Worm (Caenorhabditis elegans) whole organism, L1 larva: ENCODE data around the gene lido-13.

Experiments used
- C16A3.4 ChIP-seq: fragments of 150-350 bp; optimal IDR thresholded peaks from 2 replicates; lab custom pipeline; 2014; ENCODE audit warnings: missing biosample characterization, missing genetic modification characterization
- C34B4.2 ChIP-seq: sonication (generic microtip); optimal IDR thresholded peaks from 2 replicates; lab custom pipeline; 2017; ENCODE audit warnings: mild to moderate bottlenecking, missing genetic modification characterization, missing compliant biosample characterization
- F16B12.6 ChIP-seq: fragments of 150-350 bp; optimal IDR thresholded peaks from 2 replicates; lab custom pipeline; 2014; ENCODE audit warnings: missing biosample characterization, missing genetic modification characterization
- aha-1 ChIP-seq: fragments of 150-350 bp; optimal IDR thresholded peaks from 2 replicates; lab custom pipeline; 2014; ENCODE audit warnings: missing biosample characterization, missing genetic modification characterization
- aly-2 ChIP-seq: fragments of 150-350 bp; optimal IDR thresholded peaks from 2 replicates; lab custom pipeline; 2014; ENCODE audit warnings: missing biosample characterization, missing genetic modification characterization
- ama-1 ChIP-seq: fragments of 150-350 bp; optimal IDR thresholded peaks from 2 replicates; lab custom pipeline; 2014
- ceh-63 ChIP-seq: fragments of 200-800 bp; sonication (Bioruptor generic); optimal IDR thresholded peaks from 2 replicates; lab custom pipeline; 2018; ENCODE audit warnings: mild to moderate bottlenecking, missing genetic modification characterization, missing compliant biosample characterization
- ceh-82 ChIP-seq, 3 experiments: fragments of 150-350 bp in 1 of 3; sonication (generic microtip) in 2 of 3; optimal IDR thresholded peaks; 2 replicates each; lab custom pipeline; 2014 to 2017; ENCODE audit warnings: missing biosample characterization in 3 of 3, missing genetic modification characterization in 3 of 3
- ces-1 ChIP-seq: fragments of 150-350 bp; optimal IDR thresholded peaks from 2 replicates; lab custom pipeline; 2014; ENCODE audit warnings: missing biosample characterization, missing genetic modification reagents, missing genetic modification characterization
- dpl-1 ChIP-seq, 3 experiments: fragments of 150-350 bp in 2 of 3; sonication (generic microtip) in 1 of 3; optimal IDR thresholded peaks; 2 replicates each; lab custom pipeline; 2014 to 2017; ENCODE audit warnings: missing biosample characterization in 3 of 3, missing genetic modification characterization in 3 of 3, missing genetic modification reagents in 3 of 3
- dsc-1 ChIP-seq: sonication (generic microtip); optimal IDR thresholded peaks from 2 replicates; lab custom pipeline; 2016; ENCODE audit warnings: mild to moderate bottlenecking, missing genetic modification characterization, missing compliant biosample characterization
- efl-1 ChIP-seq, 4 experiments: fragments of 150-350 bp; optimal IDR thresholded peaks in 3 of 4; peaks in 1 of 4; 1 replicate in 1 of 4; 2 replicates in 3 of 4; lab custom pipeline; 2014; ENCODE audit warnings: missing biosample characterization in 2 of 4, missing genetic modification characterization in 2 of 4, missing genetic modification reagents in 2 of 4
- efl-3 ChIP-seq: fragments of 200-800 bp; sonication (Bioruptor generic); optimal IDR thresholded peaks from 2 replicates; lab custom pipeline; 2018; ENCODE audit warnings: mild to moderate bottlenecking, missing genetic modification characterization, missing compliant biosample characterization
- egl-27 ChIP-seq, 2 experiments: fragments of 150-350 bp in 1 of 2; sonication (generic microtip); optimal IDR thresholded peaks; 3 replicates each; lab custom pipeline; 2017 to 2018; ENCODE audit warnings: missing biosample characterization in 2 of 2, missing genetic modification characterization in 2 of 2, missing genetic modification reagents in 2 of 2
- elt-3 ChIP-seq, 6 experiments: fragments of 150-350 bp in 1 of 6; sonication (generic microtip); optimal IDR thresholded peaks; 2 replicates each; lab custom pipeline; 2017 to 2018; ENCODE audit warnings: missing biosample characterization in 6 of 6, missing genetic modification characterization in 6 of 6, inconsistent platforms in 1 of 6
- ets-5 ChIP-seq: fragments of 200-800 bp; sonication (Bioruptor generic); IDR thresholded peaks from 2 replicates; pipeline ENCODE4 v1.3.6; 2022; ENCODE audit warnings: missing genetic modification characterization, missing compliant biosample characterization
- fkh-10 ChIP-seq: sonication (generic microtip); optimal IDR thresholded peaks from 2 replicates; lab custom pipeline; 2017; ENCODE audit warnings: missing biosample characterization, missing genetic modification reagents, missing genetic modification characterization
- fos-1 ChIP-seq: fragments of 150-350 bp; optimal IDR thresholded peaks from 2 replicates; lab custom pipeline; 2014; ENCODE audit warnings: missing biosample characterization, missing genetic modification characterization
- hlh-4 ChIP-seq: sonication (generic microtip); optimal IDR thresholded peaks from 2 replicates; lab custom pipeline; 2016; ENCODE audit warnings: mild to moderate bottlenecking, missing genetic modification characterization, missing compliant biosample characterization
- irx-1 ChIP-seq: sonication (generic microtip); optimal IDR thresholded peaks from 2 replicates; lab custom pipeline; 2016; ENCODE audit warnings: missing genetic modification characterization, missing compliant biosample characterization
- lin-13 ChIP-seq: fragments of 150-350 bp; optimal IDR thresholded peaks from 2 replicates; lab custom pipeline; 2014; ENCODE audit warnings: missing biosample characterization, missing genetic modification reagents, missing genetic modification characterization
- lin-14 ChIP-seq: fragments of 200-800 bp; sonication (Bioruptor generic); optimal IDR thresholded peaks from 2 replicates; lab custom pipeline; 2018; ENCODE audit warnings: mild to moderate bottlenecking, missing genetic modification characterization, moderate library complexity, missing compliant biosample characterization
- lin-35 ChIP-seq, 2 experiments: fragments of 150-350 bp; optimal IDR thresholded peaks; 2 replicates each; lab custom pipeline; 2014; ENCODE audit warnings: missing biosample characterization in 2 of 2, missing genetic modification characterization in 2 of 2, missing genetic modification reagents in 2 of 2
- lir-3 ChIP-seq: sonication (generic microtip); optimal IDR thresholded peaks from 2 replicates; lab custom pipeline; 2016; ENCODE audit warnings: mild to moderate bottlenecking, missing genetic modification characterization, moderate library complexity, missing compliant biosample characterization; ENCODE audit not compliant: poor library complexity
- lsy-2 ChIP-seq, 2 experiments: fragments of 150-350 bp; optimal IDR thresholded peaks; 2 replicates each; lab custom pipeline; 2014; ENCODE audit warnings: missing biosample characterization in 2 of 2, missing genetic modification characterization in 2 of 2
- mab-9 ChIP-seq: fragments of 200-800 bp; sonication (Bioruptor generic); IDR thresholded peaks from 2 replicates; pipeline ENCODE4 v1.3.6; 2022; ENCODE audit warnings: missing genetic modification reagents, missing genetic modification characterization, missing compliant biosample characterization
- mef-2 ChIP-seq: fragments of 150-350 bp; optimal IDR thresholded peaks from 2 replicates; lab custom pipeline; 2014; ENCODE audit warnings: missing biosample characterization, missing genetic modification characterization
- nhr-12 ChIP-seq: sonication (generic microtip); optimal IDR thresholded peaks from 2 replicates; lab custom pipeline; 2017; ENCODE audit warnings: missing biosample characterization, missing genetic modification characterization
- nhr-19 ChIP-seq: fragments of 200-800 bp; sonication (Bioruptor generic); conservative IDR thresholded peaks from 2 replicates; pipeline ENCODE4 v1.3.6; 2022; ENCODE audit warnings: missing genetic modification characterization, missing compliant biosample characterization
- nhr-20 ChIP-seq: sonication (generic microtip); optimal IDR thresholded peaks from 2 replicates; lab custom pipeline; 2016; ENCODE audit warnings: mild to moderate bottlenecking, missing genetic modification characterization, missing compliant biosample characterization
- nhr-76 ChIP-seq: sonication (generic microtip); optimal IDR thresholded peaks from 2 replicates; lab custom pipeline; 2017; ENCODE audit warnings: missing biosample characterization, missing genetic modification characterization
- nhr-90 ChIP-seq: sonication (generic microtip); optimal IDR thresholded peaks from 2 replicates; lab custom pipeline; 2016; ENCODE audit warnings: mild to moderate bottlenecking, missing genetic modification characterization, missing compliant biosample characterization; ENCODE audit not compliant: poor library complexity
- pag-3 ChIP-seq: sonication (generic microtip); optimal IDR thresholded peaks from 2 replicates; lab custom pipeline; 2017; ENCODE audit warnings: missing genetic modification characterization, mild to moderate bottlenecking, missing compliant biosample characterization, antibody characterized with exemption, borderline replicate concordance; ENCODE audit not compliant: insufficient read depth
- pqm-1 ChIP-seq: sonication (generic microtip); optimal IDR thresholded peaks from 3 replicates; lab custom pipeline; 2017; ENCODE audit warnings: missing biosample characterization, missing genetic modification characterization
- rnt-1 ChIP-seq: sonication (generic microtip); optimal IDR thresholded peaks from 2 replicates; lab custom pipeline; 2016; ENCODE audit warnings: mild to moderate bottlenecking, missing genetic modification characterization, moderate library complexity, missing compliant biosample characterization
- snpc-4 ChIP-seq: fragments of 150-350 bp; optimal IDR thresholded peaks from 2 replicates; lab custom pipeline; 2014; ENCODE audit warnings: missing biosample characterization, missing genetic modification characterization
- snu-23 ChIP-seq: sonication (generic microtip); optimal IDR thresholded peaks from 2 replicates; lab custom pipeline; 2016; ENCODE audit warnings: missing genetic modification characterization, missing compliant biosample characterization
- swsn-7 ChIP-seq: sonication (generic microtip); optimal IDR thresholded peaks from 2 replicates; lab custom pipeline; 2016; ENCODE audit warnings: missing genetic modification characterization, missing compliant biosample characterization
- tbx-2 ChIP-seq: sonication (generic microtip); optimal IDR thresholded peaks from 2 replicates; lab custom pipeline; 2016; ENCODE audit warnings: missing genetic modification characterization, missing compliant biosample characterization
- tlp-1 ChIP-seq: fragments of 150-350 bp; optimal IDR thresholded peaks from 2 replicates; lab custom pipeline; 2014; ENCODE audit warnings: missing biosample characterization, missing genetic modification characterization
- unc-130 ChIP-seq: fragments of 150-350 bp; optimal IDR thresholded peaks from 2 replicates; lab custom pipeline; 2017; ENCODE audit warnings: missing biosample characterization, missing genetic modification characterization, inconsistent platforms
- vab-15 ChIP-seq: sonication (generic microtip); optimal IDR thresholded peaks from 2 replicates; lab custom pipeline; 2017; ENCODE audit warnings: missing genotype, mild to moderate bottlenecking, missing genetic modification characterization, missing compliant biosample characterization
- xbp-1 ChIP-seq: sonication (generic microtip); optimal IDR thresholded peaks from 2 replicates; lab custom pipeline; 2016; ENCODE audit warnings: missing genetic modification characterization, missing compliant biosample characterization
- ztf-4 ChIP-seq: fragments of 150-350 bp; optimal IDR thresholded peaks from 2 replicates; lab custom pipeline; 2014; ENCODE audit warnings: missing biosample characterization, missing genetic modification characterization

Gene lido-13

DNA sequence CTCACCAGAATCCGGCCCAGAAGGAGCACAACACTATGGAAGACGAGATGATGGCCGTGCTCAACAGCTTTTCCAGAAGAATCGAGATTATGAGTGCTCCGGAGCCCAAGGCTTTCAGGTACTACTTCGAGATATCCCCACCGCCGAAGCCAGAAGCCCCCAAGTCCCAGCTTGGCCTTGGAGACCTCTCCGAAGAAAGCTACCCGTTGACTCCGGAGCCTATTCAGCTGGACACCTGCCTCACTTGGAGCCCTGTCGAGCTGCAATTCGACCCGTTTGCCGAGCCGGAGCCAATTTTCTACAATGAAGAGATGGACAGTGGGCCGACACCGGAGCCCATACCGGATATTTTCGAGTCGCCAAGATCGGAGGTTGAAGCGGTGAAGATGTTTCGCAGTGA is 7.5 kb upstream of the lido-13 start:
- TF ChIP-seq tbx-2 (tag; lab: Kevin White, UChicago) (no peak), ztf-4 (tag; lab: Kevin White, UChicago) (no peak), aly-2 (no peak), nhr-90 (tag; lab: Kevin White, UChicago) (no peak), lsy-2 (tag; optimal IDR thresholded peaks at IDR 0.05; lab: Kevin White, UChicago) (no peak), mef-2 (tag; lab: Kevin White, UChicago) (no peak), snu-23 (GFP tag; lab: Kevin White, UChicago) (no peak), ama-1 (lab: Kevin White, UChicago) (no peak), nhr-12 (tag; lab: Kevin White, UChicago) (no peak), irx-1 (no peak)

DNA sequence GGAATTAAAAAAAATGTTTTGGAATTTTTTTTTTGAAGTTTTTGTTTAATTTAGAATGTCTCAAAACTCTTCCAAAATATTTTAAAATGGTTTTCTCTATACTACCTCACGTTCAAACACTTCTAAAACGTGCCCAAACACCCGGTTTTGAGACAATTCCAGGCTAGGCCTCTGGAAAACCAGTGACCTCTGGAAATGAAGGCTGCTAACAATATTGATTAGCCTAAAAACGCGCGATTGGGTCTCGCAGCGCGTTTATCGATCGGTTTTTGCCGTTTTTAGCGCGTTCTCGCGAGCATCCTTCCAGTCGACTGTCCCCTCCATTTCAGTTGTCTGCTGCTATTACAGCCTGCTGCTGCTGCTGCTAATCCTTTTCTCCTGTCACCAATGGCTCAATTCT is 6.7 kb upstream of the lido-13 start, which contains the start of gene Y25C1A.6:
TSS of gene Y25C1A.6 (plus strand) at position 301 of the 400 bp plus-strand sequence.
- TF ChIP-seq C34B4.2 (no peak), rnt-1 (tag; lab: Kevin White, UChicago) (no peak), tlp-1 (tag; lab: Kevin White, UChicago) (no peak), hlh-4 (tag; lab: Kevin White, UChicago) (no peak), pqm-1 (no peak), mab-9 (GFP tag; lab: Robert Waterston, UW) (no peak), lir-3 (tag; lab: Kevin White, UChicago) (no peak), tbx-2 (tag; lab: Kevin White, UChicago) (no peak), ces-1 (GFP tag; lab: Kevin White, UChicago) (no peak), snu-23 (GFP tag; lab: Kevin White, UChicago) (no peak), ztf-4 (tag; lab: Kevin White, UChicago) (no peak), snpc-4 (tag; lab: Kevin White, UChicago) (no peak), xbp-1 (tag; lab: Kevin White, UChicago) (no peak), nhr-76 (tag; lab: Kevin White, UChicago) (no peak), dsc-1 (tag; lab: Kevin White, UChicago) (no peak)
- TF ChIP-seq, all 84 proteins: peak for 0

DNA sequence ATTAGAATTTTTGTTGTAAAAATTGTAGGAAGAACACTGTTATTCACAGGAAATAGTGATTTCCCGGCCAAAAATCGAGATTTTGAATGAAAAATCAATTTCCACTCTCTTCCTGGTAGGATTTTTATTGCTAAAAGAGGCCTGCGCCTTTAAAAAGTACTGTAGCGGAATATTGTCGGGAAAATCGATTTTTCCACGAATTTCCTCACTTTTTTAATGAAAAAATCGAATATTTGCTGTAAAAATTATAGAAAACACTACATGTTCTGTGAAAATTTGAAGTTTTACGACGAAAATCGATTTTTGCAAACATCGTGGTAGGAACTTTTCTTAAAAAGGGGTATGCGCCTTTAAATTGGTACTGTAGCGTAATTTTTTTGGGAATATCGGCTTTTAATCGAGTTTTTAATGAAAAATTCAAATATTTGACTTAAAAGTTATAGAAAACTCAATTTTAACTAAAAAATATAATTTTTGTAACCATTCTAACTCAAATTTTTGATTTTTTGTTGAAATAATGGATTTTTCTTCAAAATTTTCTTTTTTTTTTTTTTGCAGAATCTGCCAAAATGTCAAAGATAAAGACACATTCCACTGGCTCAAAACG is 2.2 kb upstream of the lido-13 start, which contains the start of gene lin-8:
TSS of gene lin-8 (plus strand) at position 557 of the 607 bp plus-strand sequence.
- TF ChIP-seq ama-1 (lab: Kevin White, UChicago) (no peak), nhr-19 (GFP tag; lab: Robert Waterston, UW) (no peak), ceh-63 (GFP tag; lab: Kevin White, UChicago) (no peak), nhr-20 (tag; lab: Kevin White, UChicago) (no peak), fos-1 (no peak), F16B12.6 (tag; lab: Kevin White, UChicago) (no peak), lin-14 (GFP tag; lab: Kevin White, UChicago) (no peak), unc-130 (tag; lab: Kevin White, UChicago) (no peak), vab-15 (tag; lab: Kevin White, UChicago) (no peak), hlh-4 (tag; lab: Kevin White, UChicago) (no peak), aha-1 (no peak), C16A3.4 (tag; lab: Kevin White, UChicago) (no peak), nhr-76 (tag; lab: Kevin White, UChicago) (no peak), elt-3 (tag; optimal IDR thresholded peaks at IDR 0.05; lab: Kevin White, UChicago) (no peak), egl-27 (tag; optimal IDR thresholded peaks at IDR 0.05; lab: Kevin White, UChicago) (no peak)

DNA sequence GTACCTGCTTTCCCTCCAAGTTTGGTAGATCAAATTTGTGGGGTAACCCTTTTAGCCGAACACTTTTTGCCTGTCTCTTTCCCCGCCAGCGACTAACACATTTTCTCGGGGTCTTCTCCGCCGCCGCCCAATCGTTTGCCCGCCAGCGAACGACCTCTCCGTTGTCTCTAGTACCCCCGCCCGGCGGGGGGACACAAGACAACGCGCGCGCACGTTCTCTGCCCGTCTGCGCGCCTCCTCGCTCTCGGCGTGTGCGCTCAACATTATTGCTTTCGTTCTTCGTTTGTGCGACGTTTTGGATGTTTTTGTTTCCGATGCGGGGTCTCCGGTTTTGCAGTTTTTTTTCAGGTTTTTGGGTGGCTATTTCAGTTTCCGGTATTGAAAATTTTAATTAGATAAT is 1.4 kb upstream of the lido-13 start:
- peak; percentile 9 for TF ChIP-seq dsc-1 (tag; lab: Kevin White, UChicago)
- no peak for TF ChIP-seq ceh-63 (GFP tag; lab: Kevin White, UChicago)
- no peak for TF ChIP-seq ces-1 (GFP tag; lab: Kevin White, UChicago)
- no peak for TF ChIP-seq efl-3 (GFP tag; lab: Kevin White, UChicago)
- TF ChIP-seq fkh-10 (GFP tag; lab: Kevin White, UChicago): no peak
- peak in 1 of 3 experiments; percentile 9 for TF ChIP-seq dpl-1 (GFP tag; optimal IDR thresholded peaks at IDR 0.05; lab: Kevin White, UChicago)
- no peak for TF ChIP-seq pag-3 (tag; lab: Kevin White, UChicago)
- no peak for TF ChIP-seq C16A3.4 (tag; lab: Kevin White, UChicago)
- no peak for TF ChIP-seq mef-2 (tag; lab: Kevin White, UChicago)
- no peak for TF ChIP-seq unc-130 (tag; lab: Kevin White, UChicago)
- no peak for TF ChIP-seq efl-1 (optimal IDR thresholded peaks at IDR 0.05; lab: Kevin White, UChicago)
- no peak for TF ChIP-seq efl-1 (GFP tag; optimal IDR thresholded peaks at IDR 0.05 in 1 of 2; lab: Kevin White, UChicago)
- peak; percentile 73 for TF ChIP-seq lin-14 (GFP tag; lab: Kevin White, UChicago)
- peak in 1 of 3 experiments; percentile 49 for TF ChIP-seq ceh-82 (tag; optimal IDR thresholded peaks at IDR 0.05; lab: Kevin White, UChicago)
- TF ChIP-seq lin-13 (GFP tag; lab: Kevin White, UChicago): no peak
- TF ChIP-seq snu-23 (GFP tag; lab: Kevin White, UChicago): peak; percentile 20
- no peak for TF ChIP-seq ets-5 (GFP tag; lab: Robert Waterston, UW)
- no peak for TF ChIP-seq mab-9 (GFP tag; lab: Robert Waterston, UW)
- peak; percentile 20 to 22 for TF ChIP-seq lin-35 (GFP tag; optimal IDR thresholded peaks at IDR 0.05; lab: Kevin White, UChicago)
- no peak for TF ChIP-seq swsn-7 (tag; lab: Kevin White, UChicago)
